Worm (Caenorhabditis elegans): ENCODE results near the gene T21D12.12.

Gene T21D12.12

DNA sequence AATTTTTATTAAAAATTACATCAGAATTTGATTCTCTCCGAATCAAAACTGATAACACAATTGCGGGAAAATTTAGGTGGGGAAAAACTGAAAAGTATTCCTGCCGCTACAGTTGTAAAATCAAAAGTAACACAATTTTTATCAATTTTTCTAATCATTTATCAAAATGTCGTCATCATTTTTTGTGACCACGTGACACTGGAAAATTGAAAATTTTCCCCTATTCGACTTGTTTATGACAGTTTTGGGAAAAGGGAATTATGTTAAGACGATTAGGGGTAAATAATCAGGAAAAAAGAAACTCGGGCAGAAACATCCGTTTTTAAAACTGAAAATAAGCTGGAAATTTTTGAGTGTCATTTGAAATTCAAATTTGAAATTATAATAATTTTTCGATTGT, 30.6 kb downstream of the T21D12.12 start (continued):
- TF ChIP-seq F22D6.2 (tag; optimal IDR thresholded peaks at IDR 0.05): no peak
- no peak for TF ChIP-seq bed-2 (GFP tag; IDR thresholded peaks at IDR 0.05)
- no peak for TF ChIP-seq Y53G8AR.9 (GFP tag; conservative IDR thresholded peaks at IDR 0.05)
- peak in 1 of 2 experiments; percentile 35 for TF ChIP-seq let-607 (tag; optimal IDR thresholded peaks at IDR 0.05)
- no peak for TF ChIP-seq tlf-1 (GFP tag; optimal IDR thresholded peaks at IDR 0.05)
- no peak for TF ChIP-seq ceh-91 (GFP tag; IDR thresholded peaks at IDR 0.05)
- no peak for TF ChIP-seq madf-6 (GFP tag; IDR thresholded peaks at IDR 0.05)
- TF ChIP-seq nhr-80 (tag; optimal IDR thresholded peaks at IDR 0.05): peak; percentile 81
- TF ChIP-seq F57C9.4 (tag; optimal IDR thresholded peaks at IDR 0.05): no peak
- TF ChIP-seq attf-5 (GFP tag; optimal IDR thresholded peaks at IDR 0.05): no peak
- no peak for TF ChIP-seq F49E8.2 (tag; optimal IDR thresholded peaks at IDR 0.05; ENCODE audit: insufficient read depth)
- TF ChIP-seq F57A8.1 (GFP tag; optimal IDR thresholded peaks at IDR 0.05): no peak
- TF ChIP-seq ztf-22 (GFP tag; optimal IDR thresholded peaks at IDR 0.05): peak; percentile 41
- no peak for TF ChIP-seq F55B11.4 (tag; optimal IDR thresholded peaks at IDR 0.05; ENCODE audit: borderline replicate concordance, insufficient read depth)
- no peak for TF ChIP-seq dpff-1 (tag; optimal IDR thresholded peaks at IDR 0.05)
- TF ChIP-seq somi-1 (GFP tag; optimal IDR thresholded peaks at IDR 0.05): no peak
- peak; percentile 27 for TF ChIP-seq chd-7 (tag; optimal IDR thresholded peaks at IDR 0.05)
- TF ChIP-seq lin-40 (tag; optimal IDR thresholded peaks at IDR 0.05): peak; percentile 2
- TF ChIP-seq snpc-1.1 (tag; optimal IDR thresholded peaks at IDR 0.05; ENCODE audit: insufficient read depth): no peak

DNA sequence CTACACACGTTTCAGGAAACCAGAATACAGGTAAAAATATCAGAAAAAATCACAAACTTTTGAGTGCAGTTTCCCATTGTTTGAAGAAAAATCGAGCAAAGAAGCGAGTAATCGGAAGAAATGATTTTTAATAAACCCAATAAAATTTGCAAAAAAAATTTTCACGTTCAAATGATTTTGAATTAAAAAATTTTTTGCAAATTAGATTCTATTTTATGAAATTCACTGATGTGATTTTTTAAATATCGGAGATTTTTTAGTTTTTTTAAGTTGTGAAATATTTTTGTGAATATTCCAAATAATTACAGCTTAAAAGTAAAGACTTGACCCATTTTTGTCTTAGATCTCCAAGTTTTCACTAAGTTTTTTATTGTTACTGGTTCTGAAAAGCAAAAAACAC, 32.0 kb downstream of the T21D12.12 start, which contains the start of gene pnp-1:
Gene pnp-1, minus strand, starts transcription at position 101 of the 400 bp plus-strand sequence.
- no peak for TF ChIP-seq attf-3 (GFP tag; conservative IDR thresholded peaks at IDR 0.05)
- no peak for TF ChIP-seq madf-10 (tag; optimal IDR thresholded peaks at IDR 0.05)
- TF ChIP-seq somi-1 (GFP tag; optimal IDR thresholded peaks at IDR 0.05): no peak
- no peak for TF ChIP-seq madf-8 (GFP tag; conservative IDR thresholded peaks at IDR 0.05)
- no peak for TF ChIP-seq hlh-26 (GFP tag; conservative IDR thresholded peaks at IDR 0.05)
- TF ChIP-seq snpc-1.1 (tag; optimal IDR thresholded peaks at IDR 0.05; ENCODE audit: insufficient read depth): no peak
- TF ChIP-seq mes-4 (tag; optimal IDR thresholded peaks at IDR 0.05): no peak
- no peak for TF ChIP-seq nhr-90 (tag; optimal IDR thresholded peaks at IDR 0.05)
- TF ChIP-seq lin-35 (GFP tag; optimal IDR thresholded peaks at IDR 0.05): no peak
- no peak for TF ChIP-seq lsl-1 (GFP tag; optimal IDR thresholded peaks at IDR 0.05)
- TF ChIP-seq ama-1 (optimal IDR thresholded peaks at IDR 0.05): no peak
- no peak for TF ChIP-seq ama-1 (GFP tag; optimal IDR thresholded peaks at IDR 0.05)
- TF ChIP-seq F57C9.4 (tag; optimal IDR thresholded peaks at IDR 0.05): no peak
- TF ChIP-seq athp-1 (tag; optimal IDR thresholded peaks at IDR 0.05): no peak

DNA sequence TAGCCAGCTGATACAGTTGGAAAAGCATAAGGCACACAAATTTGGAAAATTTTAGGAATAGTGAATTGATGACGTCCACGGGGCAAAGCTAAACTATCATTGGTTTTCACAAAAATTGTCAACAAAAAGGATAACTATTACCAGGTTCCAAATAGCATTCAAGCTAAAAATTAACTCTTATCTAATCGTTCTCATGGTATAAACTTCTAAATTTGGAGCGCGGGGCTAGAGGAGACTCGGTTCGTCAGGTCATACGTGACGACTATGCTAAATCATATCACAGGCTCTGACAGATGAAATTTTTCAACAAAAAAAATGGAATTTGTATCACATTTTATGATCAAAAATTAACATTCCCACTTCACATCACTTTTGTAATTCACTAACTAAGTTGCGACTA, 32.9 kb downstream of the T21D12.12 start:
- TF ChIP-seq fkh-3 (tag; optimal IDR thresholded peaks at IDR 0.05) (no peak), ztf-26 (tag; optimal IDR thresholded peaks at IDR 0.05) (no peak), nhr-120 (GFP tag; IDR thresholded peaks at IDR 0.05) (no peak), aptf-3 (GFP tag; IDR thresholded peaks at IDR 0.05) (no peak), ceh-40 (GFP tag; IDR thresholded peaks at IDR 0.05) (no peak), F49E8.2 (tag; optimal IDR thresholded peaks at IDR 0.05; ENCODE audit: insufficient read depth) (no peak), hmg-20 (GFP tag; IDR thresholded peaks at IDR 0.05) (no peak), B0261.1 (tag; optimal IDR thresholded peaks at IDR 0.05) (no peak), ama-1 (optimal IDR thresholded peaks at IDR 0.05) (no peak), ama-1 (GFP tag; optimal IDR thresholded peaks at IDR 0.05) (no peak), snpc-1.3 (tag; optimal IDR thresholded peaks at IDR 0.05; ENCODE audit: insufficient read depth) (no peak), ceh-91 (GFP tag; IDR thresholded peaks at IDR 0.05) (no peak)
